Worm (Caenorhabditis elegans) whole organism, early embryonic: ENCODE data around the gene gcc-1.

Experiments used
- B0310.2 ChIP-seq: sonication (generic microtip); optimal IDR thresholded peaks from 2 replicates; lab custom pipeline; 2016; ENCODE audit warnings: mild to moderate bottlenecking, missing genetic modification characterization, missing compliant biosample characterization
- F13C5.2 ChIP-seq: sonication (generic microtip); optimal IDR thresholded peaks from 2 replicates; lab custom pipeline; 2017; ENCODE audit warnings: mild to moderate bottlenecking, missing genetic modification characterization, inconsistent platforms, missing compliant biosample characterization
- aly-1 ChIP-seq: sonication (generic microtip); optimal IDR thresholded peaks from 2 replicates; lab custom pipeline; 2016; ENCODE audit warnings: missing genetic modification characterization, missing compliant biosample characterization
- ama-1 ChIP-seq: fragments of 150-350 bp; optimal IDR thresholded peaks from 2 replicates; lab custom pipeline; 2014
- ceh-13 ChIP-seq: fragments of 200-800 bp; sonication (Bioruptor generic); optimal IDR thresholded peaks from 2 replicates; lab custom pipeline; 2018; ENCODE audit warnings: mild to moderate bottlenecking, missing genetic modification characterization, missing compliant biosample characterization
- ceh-36 ChIP-seq: sonication (generic microtip); optimal IDR thresholded peaks from 2 replicates; lab custom pipeline; 2016; ENCODE audit warnings: missing genetic modification characterization, inconsistent platforms, missing compliant biosample characterization
- ets-7 ChIP-seq: sonication (generic microtip); optimal IDR thresholded peaks from 2 replicates; lab custom pipeline; 2016; ENCODE audit warnings: missing genotype, missing genetic modification characterization, missing compliant biosample characterization
- flt-1 ChIP-seq: fragments of 200-800 bp; sonication (Bioruptor generic); IDR thresholded peaks from 2 replicates; pipeline ENCODE4 v1.3.6; 2022; ENCODE audit warnings: missing genetic modification characterization, missing compliant biosample characterization
- hmbx-1 ChIP-seq: sonication (generic microtip); optimal IDR thresholded peaks from 2 replicates; lab custom pipeline; 2016; ENCODE audit warnings: mild to moderate bottlenecking, missing genetic modification characterization, missing compliant biosample characterization
- hmg-4 ChIP-seq: fragments of 200-800 bp; sonication (Bioruptor generic); optimal IDR thresholded peaks from 2 replicates; lab custom pipeline; 2018; ENCODE audit warnings: mild to moderate bottlenecking, missing genetic modification characterization, missing compliant biosample characterization
- hnd-1 ChIP-seq: sonication (generic microtip); optimal IDR thresholded peaks from 2 replicates; lab custom pipeline; 2016; ENCODE audit warnings: missing genetic modification characterization, missing compliant biosample characterization
- pes-1 ChIP-seq: fragments of 200-800 bp; sonication (Bioruptor generic); IDR thresholded peaks from 2 replicates; pipeline ENCODE4 v1.3.6; 2022; ENCODE audit warnings: missing genetic modification reagents, missing genetic modification characterization, missing compliant biosample characterization
- scrt-1 ChIP-seq: fragments of 200-800 bp; sonication (Bioruptor generic); IDR thresholded peaks from 2 replicates; pipeline ENCODE4 v1.3.6; 2022; ENCODE audit warnings: missing genetic modification characterization, missing compliant biosample characterization
- sea-1 ChIP-seq: fragments of 200-800 bp; sonication (Bioruptor generic); conservative IDR thresholded peaks from 2 replicates; pipeline ENCODE4 v1.3.6; 2022; ENCODE audit warnings: missing genetic modification characterization, missing compliant biosample characterization
- tbx-11 ChIP-seq: fragments of 200-800 bp; sonication (Bioruptor generic); IDR thresholded peaks from 2 replicates; pipeline ENCODE4 v1.3.6; 2022; ENCODE audit warnings: missing genetic modification characterization, missing compliant biosample characterization
- tbx-37 ChIP-seq: fragments of 200-800 bp; sonication (Bioruptor generic); conservative IDR thresholded peaks from 2 replicates; pipeline ENCODE4 v1.3.6; 2022; ENCODE audit warnings: missing genetic modification reagents, missing genetic modification characterization, missing compliant biosample characterization
- tra-4 ChIP-seq: sonication (generic microtip); optimal IDR thresholded peaks from 2 replicates; lab custom pipeline; 2017; ENCODE audit warnings: missing genetic modification characterization, missing compliant biosample characterization

The gcc-1 gene

ce11 chrX:3159542-3159941 lies at the start of gene gcc-1:
Gene gcc-1 (plus strand): TSS chrX:3159940.
- TF ChIP-seq flt-1 (GFP tag; lab: Robert Waterston, UW): 0 out of 2 replicates have a peak, but pooled peaks have one; percentile 9
- 0 out of 2 replicates have a peak, but pooled peaks have one; percentile 21 for TF ChIP-seq tbx-37 (GFP tag; lab: Robert Waterston, UW)
- TF ChIP-seq tra-4 (tag; lab: Kevin White, UChicago): no peak

DNA sequence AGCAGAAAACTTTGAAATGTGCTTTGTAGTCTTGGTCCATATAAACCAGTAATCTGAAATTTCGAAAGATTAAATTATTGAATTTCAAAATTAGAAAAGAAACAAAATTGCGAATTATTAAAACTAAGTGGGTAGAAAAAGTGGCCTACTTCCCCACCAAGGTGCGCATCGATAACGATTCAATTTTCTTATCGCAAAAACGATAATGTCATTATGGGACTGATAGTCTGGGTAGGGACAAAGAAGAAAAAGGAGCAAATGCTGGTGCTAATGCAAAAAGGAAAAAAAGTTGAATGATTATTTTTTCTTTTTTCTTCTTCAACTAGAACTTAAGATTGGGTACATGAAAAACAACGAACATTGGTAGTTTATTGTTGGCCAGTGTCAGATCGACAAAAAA lies 49.2 kb upstream of the gcc-1 start, which contains the start of gene gpcp-1:
gpcp-1 (minus strand) TSS at position 53 of the 400 bp plus-strand sequence.
- TF ChIP-seq hnd-1: no peak
- TF ChIP-seq flt-1 (GFP tag; lab: Robert Waterston, UW): no peak
- TF ChIP-seq hmg-4: no peak
- no peak for TF ChIP-seq sea-1 (GFP tag; lab: Robert Waterston, UW)
- TF ChIP-seq B0310.2: no peak
- no peak for TF ChIP-seq tra-4 (tag; lab: Kevin White, UChicago)
- TF ChIP-seq ama-1 (lab: Kevin White, UChicago): no peak
- TF ChIP-seq scrt-1 (GFP tag; lab: Robert Waterston, UW): no peak
- TF ChIP-seq hmbx-1: no peak
- no peak for TF ChIP-seq pes-1 (GFP tag; lab: Robert Waterston, UW)

DNA sequence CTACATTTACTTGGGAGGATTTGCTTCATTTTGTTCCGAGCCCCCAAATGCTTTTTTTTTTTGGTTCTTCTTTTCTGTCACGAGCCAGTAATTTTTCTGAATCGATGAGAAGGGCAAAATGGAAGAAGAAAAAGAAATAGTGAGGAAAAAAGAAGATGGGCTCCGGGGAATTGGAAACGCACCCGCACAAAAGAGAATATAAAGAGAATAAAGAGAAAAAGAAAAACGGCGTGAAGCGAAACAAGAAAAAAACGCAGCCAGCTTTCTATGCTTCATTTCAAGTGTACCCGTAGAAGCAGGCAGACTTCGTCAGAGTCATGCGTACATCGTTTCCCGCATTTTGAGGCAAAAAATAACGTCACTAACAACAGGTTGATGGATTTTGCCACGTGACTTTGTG lies 48.7 kb upstream of the gcc-1 start:
- TF ChIP-seq sea-1 (GFP tag; lab: Robert Waterston, UW) (no peak), tbx-37 (GFP tag; lab: Robert Waterston, UW) (no peak), hmg-4 (no peak)

ce11 chrX:3111687-3112086 lies 48.1 kb upstream of the gcc-1 start:
- TF ChIP-seq aly-1 (tag; lab: Kevin White, UChicago): no peak
- TF ChIP-seq scrt-1 (GFP tag; lab: Robert Waterston, UW): no peak
- no peak for TF ChIP-seq flt-1 (GFP tag; lab: Robert Waterston, UW)
- no peak for TF ChIP-seq ceh-36
- no peak for TF ChIP-seq B0310.2
- no peak for TF ChIP-seq tbx-37 (GFP tag; lab: Robert Waterston, UW)
- no peak for TF ChIP-seq tbx-11 (GFP tag; lab: Robert Waterston, UW)

- TF ChIP-seq tbx-11 (GFP tag; lab: Robert Waterston, UW): no peak
Measured at ce11 chrX:3112946-3113427, 46.8 kb upstream of the gcc-1 start, which contains the start of gene gpd-3. Gene gpd-3 (minus strand): TSS chrX:3113341.

DNA sequence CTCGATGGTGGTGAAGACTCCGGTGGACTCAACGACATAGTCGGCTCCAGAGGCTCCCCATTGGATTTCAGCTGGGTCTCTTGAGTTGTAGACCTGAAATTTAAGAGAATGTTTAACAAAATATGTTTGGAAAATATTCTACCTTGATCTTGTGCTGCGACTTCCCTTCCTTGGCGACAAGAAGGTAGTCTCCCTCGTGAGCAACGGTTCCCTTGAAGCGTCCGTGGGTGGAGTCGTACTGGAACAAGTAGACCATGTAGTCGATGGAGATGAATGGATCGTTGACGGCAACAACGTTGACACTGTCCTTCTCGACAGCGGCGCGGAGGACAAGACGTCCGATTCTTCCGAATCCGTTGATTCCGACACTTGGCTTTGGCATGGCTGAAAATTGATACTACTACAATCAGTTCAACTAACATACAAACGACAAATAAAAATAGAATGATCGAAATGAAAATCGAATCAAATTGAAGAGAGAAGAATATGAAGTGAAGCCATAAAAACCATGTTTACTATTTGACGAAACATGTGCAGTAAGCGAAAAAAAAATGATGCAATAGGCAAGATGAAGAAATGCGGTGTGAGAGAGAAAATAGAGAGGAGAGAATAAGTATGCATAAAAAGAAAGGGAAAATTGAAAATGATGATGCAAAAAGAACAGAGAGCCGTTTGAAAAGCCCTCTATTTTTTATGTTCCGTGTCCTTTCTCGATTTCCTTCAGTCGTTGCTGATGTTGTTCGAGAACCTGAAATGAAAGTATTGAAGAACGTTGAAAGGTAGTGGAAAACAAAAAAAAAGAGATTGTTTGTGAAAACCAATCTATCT lies 45.2 kb upstream of the gcc-1 start, which contains the start of gene gpd-2:
gpd-2 (minus strand) TSS at position 384 of the 828 bp plus-strand sequence.
- TF ChIP-seq hmbx-1: no peak
- no peak for TF ChIP-seq tbx-11 (GFP tag; lab: Robert Waterston, UW)
- no peak for TF ChIP-seq aly-1 (tag; lab: Kevin White, UChicago)
- no peak for TF ChIP-seq ceh-13 (GFP tag; lab: Kevin White, UChicago)
- TF ChIP-seq hmg-4: no peak
- no peak for TF ChIP-seq F13C5.2 (tag; lab: Kevin White, UChicago)
- TF ChIP-seq hnd-1: no peak
- TF ChIP-seq ceh-36: no peak
- TF ChIP-seq ets-7 (tag; lab: Kevin White, UChicago): no peak
- TF ChIP-seq pes-1 (GFP tag; lab: Robert Waterston, UW): no peak
- no peak for TF ChIP-seq sea-1 (GFP tag; lab: Robert Waterston, UW)
- no peak for TF ChIP-seq tbx-37 (GFP tag; lab: Robert Waterston, UW)
- TF ChIP-seq flt-1 (GFP tag; lab: Robert Waterston, UW): no peak
- no peak for TF ChIP-seq scrt-1 (GFP tag; lab: Robert Waterston, UW)
- TF ChIP-seq tra-4 (tag; lab: Kevin White, UChicago): no peak
- no peak for TF ChIP-seq ama-1 (lab: Kevin White, UChicago)
- TF ChIP-seq B0310.2: no peak

ce11 chrX:3115134-3116032 lies 44.4 kb upstream of the gcc-1 start:
- TF ChIP-seq F13C5.2 (tag; lab: Kevin White, UChicago) (no peak), hnd-1 (no peak), B0310.2 (no peak), ceh-13 (GFP tag; lab: Kevin White, UChicago) (no peak), tra-4 (tag; lab: Kevin White, UChicago) (no peak), hmg-4 (no peak), aly-1 (tag; lab: Kevin White, UChicago) (no peak), sea-1 (GFP tag; lab: Robert Waterston, UW) (no peak), tbx-11 (GFP tag; lab: Robert Waterston, UW) (no peak), pes-1 (GFP tag; lab: Robert Waterston, UW) (no peak), hmbx-1 (no peak), flt-1 (GFP tag; lab: Robert Waterston, UW) (no peak), ets-7 (tag; lab: Kevin White, UChicago) (no peak), tbx-37 (GFP tag; lab: Robert Waterston, UW) (no peak)
